Worm (Caenorhabditis elegans) whole organism, L2 larva: ENCODE results near the gene F41E7.6.

Source experiments
- nhr-77 ChIP-seq: fragments of 150-350 bp; optimal IDR thresholded peaks from 2 replicates; lab custom pipeline; 2014; ENCODE audit warnings: missing biosample characterization, missing genetic modification characterization
- snpc-4 ChIP-seq: fragments of 150-350 bp; optimal IDR thresholded peaks from 2 replicates; lab custom pipeline; 2014; ENCODE audit warnings: missing biosample characterization, missing genetic modification characterization

DNA sequence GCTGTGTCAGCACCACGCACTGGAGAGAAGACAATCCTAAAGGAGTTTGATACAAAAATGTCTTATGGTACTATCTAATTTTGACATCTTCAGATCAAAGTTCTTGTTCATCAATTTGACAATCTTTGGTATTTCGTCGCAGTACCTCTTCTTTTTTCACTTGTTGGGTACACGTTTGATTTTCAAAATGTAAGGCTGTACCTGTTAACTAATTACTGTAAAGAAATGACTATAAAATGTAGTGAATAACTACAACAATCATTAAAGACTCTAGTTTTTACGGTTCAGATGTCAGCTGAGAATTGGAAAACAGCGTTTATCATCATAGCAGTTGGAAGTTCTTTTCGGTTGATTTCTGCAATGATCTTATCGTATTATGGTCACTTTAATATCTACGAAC lies 33.1 kb downstream of the F41E7.6 start:
- no peak for TF ChIP-seq snpc-4 (tag; lab: Kevin White, UChicago)
- no peak for TF ChIP-seq nhr-77 (tag; lab: Kevin White, UChicago)
